Fruit fly (Drosophila melanogaster): Measurements from ENCODE around the gene CG16717.

CG16717 gene

dm6 chr3L:9694169-9694866, 15.3 kb downstream of the CG16717 start:
- TF ChIP-seq cic (GFP tag; optimal IDR thresholded peaks at IDR 0.05) (peak; percentile 15), Crg-1 (GFP tag; optimal IDR thresholded peaks at IDR 0.05) (no peak), CG7101 (tag; optimal IDR thresholded peaks at IDR 0.05) (peak; percentile 17), CG33017 (tag; optimal IDR thresholded peaks at IDR 0.05) (peak; percentile 19), kay (GFP tag; ENCODE audit: borderline replicate concordance) (peak; percentile 85)

dm6 chr3L:9694867-9695236, 15.9 kb downstream of the CG16717 start:
- TF ChIP-seq tj (GFP tag; optimal IDR thresholded peaks at IDR 0.05) (no peak), CG14711 (tag; optimal IDR thresholded peaks at IDR 0.05) (no peak), bab1 (GFP tag; optimal IDR thresholded peaks at IDR 0.05) (no peak), CG33017 (tag; optimal IDR thresholded peaks at IDR 0.05) (no peak), ovo (GFP tag; optimal IDR thresholded peaks at IDR 0.05) (no peak), CG1620 (GFP tag; optimal IDR thresholded peaks at IDR 0.05) (no peak)

dm6 chr3L:9695242-9695641, 16.2 kb downstream of the CG16717 start:
- TF ChIP-seq cic (GFP tag; optimal IDR thresholded peaks at IDR 0.05) (peak; percentile 45), tj (GFP tag; optimal IDR thresholded peaks at IDR 0.05) (no peak)

- no peak for TF ChIP-seq Crg-1 (GFP tag; optimal IDR thresholded peaks at IDR 0.05)
- peak; percentile 66 for TF ChIP-seq kay (GFP tag; ENCODE audit: borderline replicate concordance)
- no peak for TF ChIP-seq cnc (optimal IDR thresholded peaks at IDR 0.05)
Observed at dm6 chr3L:9695647-9696046, 16.6 kb downstream of the CG16717 start.

dm6 chr3L:9696650-9697526, 17.9 kb downstream of the CG16717 start, which contains the start of gene Prps:
Gene Prps (minus strand): TSS chr3L:9696700.
- TF ChIP-seq CG14711 (tag; optimal IDR thresholded peaks at IDR 0.05) (peak; percentile 47), CG12768 (GFP tag; optimal IDR thresholded peaks at IDR 0.05) (peak; percentile 56), Crg-1 (GFP tag; optimal IDR thresholded peaks at IDR 0.05) (peak; percentile 16), CG7101 (tag; optimal IDR thresholded peaks at IDR 0.05) (peak; percentile 45), tj (GFP tag; optimal IDR thresholded peaks at IDR 0.05) (peak; percentile 96), cic (GFP tag; optimal IDR thresholded peaks at IDR 0.05) (peak; percentile 87), CG5204 (GFP tag; optimal IDR thresholded peaks at IDR 0.05) (no peak), cnc (optimal IDR thresholded peaks at IDR 0.05) (no peak), Mnt (GFP tag; optimal IDR thresholded peaks at IDR 0.05) (peak; percentile 48), CG33017 (tag; optimal IDR thresholded peaks at IDR 0.05) (peak; percentile 74), kay (GFP tag; ENCODE audit: borderline replicate concordance) (peak; percentile 69), Hr96 (GFP tag; optimal IDR thresholded peaks at IDR 0.05) (peak; percentile 10), CG11617 (GFP tag; optimal IDR thresholded peaks at IDR 0.05) (no peak), pad (GFP tag; optimal IDR thresholded peaks at IDR 0.05) (peak; percentile 97), CG7045 (GFP tag; optimal IDR thresholded peaks at IDR 0.05) (peak; percentile 51), ovo (GFP tag; optimal IDR thresholded peaks at IDR 0.05) (no peak), CG1620 (GFP tag; optimal IDR thresholded peaks at IDR 0.05) (no peak), Clk (GFP tag; optimal IDR thresholded peaks at IDR 0.05) (no peak), bab1 (GFP tag; optimal IDR thresholded peaks at IDR 0.05) (peak; percentile 80), toe (GFP tag; optimal IDR thresholded peaks at IDR 0.05) (no peak)

dm6 chr3L:9697527-9697883, 18.5 kb downstream of the CG16717 start:
- TF ChIP-seq Mnt (GFP tag; optimal IDR thresholded peaks at IDR 0.05) (no peak), kay (GFP tag; ENCODE audit: borderline replicate concordance) (no peak), Crg-1 (GFP tag; optimal IDR thresholded peaks at IDR 0.05) (no peak), ovo (GFP tag; optimal IDR thresholded peaks at IDR 0.05) (no peak), cnc (optimal IDR thresholded peaks at IDR 0.05) (no peak)

dm6 chr3L:9698193-9698642, 19.2 kb downstream of the CG16717 start, which contains the start of gene Ubc4:
Gene Ubc4 (plus strand): TSS chr3L:9698336.
- TF ChIP-seq CG11617 (GFP tag; optimal IDR thresholded peaks at IDR 0.05) (peak; percentile 68), CG7101 (tag; optimal IDR thresholded peaks at IDR 0.05) (peak; percentile 35), bab1 (GFP tag; optimal IDR thresholded peaks at IDR 0.05) (peak; percentile 28), tj (GFP tag; optimal IDR thresholded peaks at IDR 0.05) (peak; percentile 57), CG1620 (GFP tag; optimal IDR thresholded peaks at IDR 0.05) (peak; percentile 48), toe (GFP tag; optimal IDR thresholded peaks at IDR 0.05) (no peak), Crg-1 (GFP tag; optimal IDR thresholded peaks at IDR 0.05) (no peak), ovo (GFP tag; optimal IDR thresholded peaks at IDR 0.05) (peak; percentile 36), cnc (optimal IDR thresholded peaks at IDR 0.05) (no peak), CG14711 (tag; optimal IDR thresholded peaks at IDR 0.05) (peak; percentile 55), kay (GFP tag; ENCODE audit: borderline replicate concordance) (no peak), CG12768 (GFP tag; optimal IDR thresholded peaks at IDR 0.05) (peak; percentile 24), CG5204 (GFP tag; optimal IDR thresholded peaks at IDR 0.05) (no peak), CG33017 (tag; optimal IDR thresholded peaks at IDR 0.05) (no peak), pad (GFP tag; optimal IDR thresholded peaks at IDR 0.05) (peak; percentile 43), CG7045 (GFP tag; optimal IDR thresholded peaks at IDR 0.05) (no peak), cic (GFP tag; optimal IDR thresholded peaks at IDR 0.05) (peak; percentile 40), Clk (GFP tag; optimal IDR thresholded peaks at IDR 0.05) (no peak), Mnt (GFP tag; optimal IDR thresholded peaks at IDR 0.05) (peak; percentile 61), Hr96 (GFP tag; optimal IDR thresholded peaks at IDR 0.05) (peak; percentile 30)

All from whole organism, adult.